Fruit fly (Drosophila melanogaster) whole organism, embryonic: ENCODE data around the gene Dnai2.

ENCODE experiments used
- Bdp1 ChIP-seq: fragments of 200-800 bp; sonication (Bioruptor generic); optimal IDR thresholded peaks from 3 replicates; lab custom pipeline; 2016; ENCODE audit warnings: missing biosample characterization, missing genetic modification characterization
- CG12659 ChIP-seq: fragments of 200-800 bp; sonication (Bioruptor generic); optimal IDR thresholded peaks from 3 replicates; lab custom pipeline; 2017; ENCODE audit warnings: mild to moderate bottlenecking, missing biosample characterization, missing genetic modification reagents, missing genetic modification characterization
- CG13123 ChIP-seq: fragments of 200-800 bp; sonication (Bioruptor generic); optimal IDR thresholded peaks from 2 replicates; lab custom pipeline; 2016; ENCODE audit warnings: missing biosample characterization, missing genetic modification characterization
- CG14014 ChIP-seq: fragments of 200-800 bp; sonication (Bioruptor generic); IDR thresholded peaks from 2 replicates; pipeline ENCODE4 v1.3.6; 2022; ENCODE audit warnings: missing biosample characterization, missing genetic modification characterization
- CG14860 ChIP-seq: fragments of 200-800 bp; sonication (Bioruptor generic); IDR thresholded peaks from 3 replicates; pipeline ENCODE4 v1.3.6; 2022; ENCODE audit warnings: missing biosample characterization, missing genetic modification characterization; ENCODE audit not compliant: partially characterized antibody
- CG16815 ChIP-seq: fragments of 200-800 bp; sonication (Bioruptor generic); optimal IDR thresholded peaks from 3 replicates; lab custom pipeline; 2017; ENCODE audit warnings: missing biosample characterization, mild to moderate bottlenecking, missing genetic modification characterization
- CG16863 ChIP-seq: fragments of 200-800 bp; sonication (Bioruptor generic); optimal IDR thresholded peaks from 3 replicates; lab custom pipeline; 2016; ENCODE audit warnings: missing biosample characterization, missing genetic modification characterization
- CG17186 ChIP-seq: fragments of 200-800 bp; sonication (Bioruptor generic); optimal IDR thresholded peaks from 3 replicates; lab custom pipeline; 2017; ENCODE audit warnings: missing biosample characterization, missing genetic modification reagents, missing genetic modification characterization
- CG17359 ChIP-seq: fragments of 200-800 bp; sonication (Bioruptor generic); optimal IDR thresholded peaks from 3 replicates; lab custom pipeline; 2018; ENCODE audit warnings: missing biosample characterization, mild to moderate bottlenecking, missing genetic modification characterization, moderate library complexity
- CG18619 ChIP-seq: fragments of 200-800 bp; sonication (Bioruptor generic); optimal IDR thresholded peaks from 3 replicates; lab custom pipeline; 2017; ENCODE audit warnings: missing biosample characterization, mild to moderate bottlenecking, missing genetic modification characterization
- CG2129 ChIP-seq: fragments of 200-800 bp; sonication (Bioruptor generic); IDR thresholded peaks from 2 replicates; pipeline ENCODE4 v1.3.6; 2022; ENCODE audit warnings: missing biosample characterization, missing genetic modification characterization; ENCODE audit not compliant: partially characterized antibody
- CG2199 ChIP-seq: fragments of 200-800 bp; sonication (Bioruptor generic); IDR thresholded peaks from 3 replicates; pipeline ENCODE4 v1.3.6; 2022; ENCODE audit warnings: missing biosample characterization, missing genetic modification characterization
- CG2678 ChIP-seq: fragments of 200-800 bp; sonication (Bioruptor generic); optimal IDR thresholded peaks from 3 replicates; lab custom pipeline; 2019; ENCODE audit warnings: missing biosample characterization, mild to moderate bottlenecking, missing genetic modification characterization, moderate library complexity
- CG31224 ChIP-seq: fragments of 200-800 bp; sonication (Bioruptor generic); IDR thresholded peaks from 2 replicates; pipeline ENCODE4 v1.3.6; 2022; ENCODE audit warnings: missing biosample characterization, missing genetic modification characterization
- CG32767 ChIP-seq: fragments of 200-800 bp; sonication (Bioruptor generic); IDR thresholded peaks from 2 replicates; pipeline ENCODE4 v1.3.6; 2022; ENCODE audit warnings: missing biosample characterization, missing genetic modification characterization
- CG4282 ChIP-seq: fragments of 200-800 bp; sonication (Bioruptor generic); optimal IDR thresholded peaks from 2 replicates; lab custom pipeline; 2016; ENCODE audit warnings: missing biosample characterization, missing genetic modification characterization
- CG5953 ChIP-seq: fragments of 200-800 bp; sonication (Bioruptor generic); IDR thresholded peaks from 2 replicates; pipeline ENCODE4 v1.3.6; 2022; ENCODE audit warnings: missing biosample characterization, missing genetic modification characterization
- CG6175 ChIP-seq: fragments of 200-800 bp; sonication (Bioruptor generic); IDR thresholded peaks from 3 replicates; pipeline ENCODE4 v1.3.6; 2022; ENCODE audit warnings: missing biosample characterization, missing genetic modification characterization
- CG6272 ChIP-seq: fragments of 200-800 bp; sonication (Bioruptor generic); IDR thresholded peaks from 2 replicates; pipeline ENCODE4 v1.3.6; 2022; ENCODE audit warnings: missing biosample characterization, missing genetic modification characterization
- CG7271 ChIP-seq: fragments of 200-800 bp; sonication (Bioruptor generic); optimal IDR thresholded peaks from 2 replicates; lab custom pipeline; 2018; ENCODE audit warnings: missing biosample characterization, mild to moderate bottlenecking, missing genetic modification characterization, moderate library complexity
- CG7928 ChIP-seq: fragments of 200-800 bp; sonication (Bioruptor generic); optimal IDR thresholded peaks from 2 replicates; lab custom pipeline; 2017; ENCODE audit warnings: missing biosample characterization, mild to moderate bottlenecking, missing genetic modification characterization
- CG7963 ChIP-seq: fragments of 200-800 bp; sonication (Bioruptor generic); IDR thresholded peaks from 3 replicates; pipeline ENCODE4 v1.3.6; 2022; ENCODE audit warnings: missing biosample characterization, missing genetic modification characterization; ENCODE audit not compliant: partially characterized antibody
- CG8089 ChIP-seq: fragments of 200-800 bp; sonication (Bioruptor generic); optimal IDR thresholded peaks from 3 replicates; lab custom pipeline; 2016; ENCODE audit warnings: missing biosample characterization, missing genetic modification characterization
- CG8281 ChIP-seq: fragments of 200-800 bp; sonication (Bioruptor generic); optimal IDR thresholded peaks from 2 replicates; lab custom pipeline; 2018; ENCODE audit warnings: missing biosample characterization, mild to moderate bottlenecking, missing genetic modification characterization, moderate library complexity
- CG8924 ChIP-seq: fragments of 200-800 bp; optimal IDR thresholded peaks from 3 replicates; lab custom pipeline; 2019; ENCODE audit warnings: missing biosample characterization, mild to moderate bottlenecking, missing genetic modification characterization, moderate library complexity
- H15 ChIP-seq: fragments of 200-800 bp; sonication (Bioruptor generic); IDR thresholded peaks from 3 replicates; pipeline ENCODE4 v1.3.6; 2022; ENCODE audit warnings: missing biosample characterization, missing genetic modification characterization
- HHEX ChIP-seq: fragments of 200-800 bp; sonication (Bioruptor generic); optimal IDR thresholded peaks from 3 replicates; lab custom pipeline; 2017; ENCODE audit warnings: missing biosample characterization, mild to moderate bottlenecking, missing genetic modification characterization, missing genetic modification reagents
- HLH4C ChIP-seq: fragments of 200-800 bp; sonication (Bioruptor generic); IDR thresholded peaks from 3 replicates; pipeline ENCODE4 v1.3.6; 2022; ENCODE audit warnings: missing biosample characterization, missing genetic modification characterization; ENCODE audit not compliant: partially characterized antibody
- MBD-R2 ChIP-seq: fragments of 200-800 bp; sonication (Bioruptor generic); IDR thresholded peaks from 2 replicates; pipeline ENCODE4 v1.3.6; 2022; ENCODE audit warnings: missing biosample characterization, missing genetic modification characterization
- Ravus ChIP-seq: fragments of 200-800 bp; sonication (Bioruptor generic); IDR thresholded peaks from 2 replicates; pipeline ENCODE4 v1.3.6; 2022; ENCODE audit warnings: missing biosample characterization, missing genetic modification characterization
- Stat92E ChIP-seq, 3 experiments: fragments of >200 bp in 2 of 3; fragments of 200-800 bp in 1 of 3; sonication (Bioruptor generic) in 1 of 3; optimal IDR thresholded peaks; 2 replicates each; lab custom pipeline; 2017 to 2019; ENCODE audit warnings: missing biosample characterization in 3 of 3, missing genetic modification characterization in 3 of 3, mild to moderate bottlenecking in 1 of 3, moderate library complexity in 1 of 3
- Trl ChIP-seq, 3 experiments: fragments of >200 bp in 2 of 3; fragments of 200-800 bp in 1 of 3; sonication (Bioruptor generic) in 1 of 3; optimal IDR thresholded peaks; 2 replicates in 1 of 3; 3 replicates in 2 of 3; lab custom pipeline; 2016 to 2017; ENCODE audit warnings: missing biosample characterization in 1 of 3, missing genetic modification characterization in 1 of 3
- al ChIP-seq: fragments of 200-800 bp; sonication (Bioruptor generic); IDR thresholded peaks from 2 replicates; pipeline ENCODE4 v1.3.6; 2022; ENCODE audit warnings: missing biosample characterization, missing genetic modification characterization
- aop ChIP-seq: fragments of 200-800 bp; sonication (Bioruptor generic); IDR thresholded peaks from 2 replicates; pipeline ENCODE4 v1.3.6; 2022; ENCODE audit warnings: missing biosample characterization, missing genetic modification characterization
- gcm ChIP-seq: fragments of 200-800 bp; sonication (Bioruptor generic); optimal IDR thresholded peaks from 2 replicates; lab custom pipeline; 2019; ENCODE audit warnings: missing biosample characterization, mild to moderate bottlenecking, missing genetic modification characterization, moderate library complexity
- grn ChIP-seq: fragments of 200-800 bp; sonication (Bioruptor generic); optimal IDR thresholded peaks from 3 replicates; lab custom pipeline; 2017; ENCODE audit warnings: missing biosample characterization, missing genetic modification characterization
- jigr1 ChIP-seq: fragments of 200-800 bp; sonication (Bioruptor generic); IDR thresholded peaks from 3 replicates; pipeline ENCODE4 v1.3.6; 2022; ENCODE audit warnings: missing biosample characterization, missing genetic modification characterization
- klu ChIP-seq: fragments of 200-800 bp; sonication (Bioruptor generic); IDR thresholded peaks from 2 replicates; pipeline ENCODE4 v1.3.6; 2022; ENCODE audit warnings: missing biosample characterization, missing genetic modification characterization
- lab ChIP-seq: fragments of 200-800 bp; sonication (Bioruptor generic); optimal IDR thresholded peaks from 3 replicates; lab custom pipeline; 2017; ENCODE audit warnings: missing biosample characterization, missing genetic modification characterization, mild to moderate bottlenecking, moderate library complexity, missing genetic modification reagents
- nerfin-2 ChIP-seq: fragments of 200-800 bp; sonication (Bioruptor generic); IDR thresholded peaks from 2 replicates; pipeline ENCODE4 v1.3.6; 2022; ENCODE audit warnings: missing biosample characterization, missing genetic modification characterization; ENCODE audit not compliant: partially characterized antibody
- pb ChIP-seq: fragments of 200-800 bp; sonication (Bioruptor generic); optimal IDR thresholded peaks from 3 replicates; lab custom pipeline; 2016; ENCODE audit warnings: missing biosample characterization, missing genetic modification characterization
- pho ChIP-seq: fragments of 200-800 bp; sonication (Bioruptor generic); optimal IDR thresholded peaks from 2 replicates; lab custom pipeline; 2016; ENCODE audit warnings: missing biosample characterization, missing genetic modification characterization
- run ChIP-seq: fragments of 200-800 bp; sonication (Bioruptor generic); optimal IDR thresholded peaks from 3 replicates; lab custom pipeline; 2018; ENCODE audit warnings: missing biosample characterization, mild to moderate bottlenecking, missing genetic modification characterization
- sisA ChIP-seq: fragments of 200-800 bp; sonication (Bioruptor generic); IDR thresholded peaks from 2 replicates; pipeline ENCODE4 v1.3.6; 2022; ENCODE audit warnings: missing biosample characterization, missing genetic modification characterization
- trh ChIP-seq: fragments of 200-800 bp; sonication (Bioruptor generic); optimal IDR thresholded peaks from 2 replicates; lab custom pipeline; 2016; ENCODE audit warnings: missing biosample characterization, missing genetic modification characterization
- vfl ChIP-seq: fragments of 200-800 bp; sonication (Bioruptor generic); optimal IDR thresholded peaks from 2 replicates; lab custom pipeline; 2016; ENCODE audit warnings: missing biosample characterization, missing genetic modification characterization
- zfh1 ChIP-seq: fragments of 200-800 bp; sonication (Bioruptor generic); IDR thresholded peaks from 3 replicates; pipeline ENCODE4 v1.3.6; 2022; ENCODE audit warnings: missing biosample characterization, missing genetic modification characterization

Gene Dnai2

DNA sequence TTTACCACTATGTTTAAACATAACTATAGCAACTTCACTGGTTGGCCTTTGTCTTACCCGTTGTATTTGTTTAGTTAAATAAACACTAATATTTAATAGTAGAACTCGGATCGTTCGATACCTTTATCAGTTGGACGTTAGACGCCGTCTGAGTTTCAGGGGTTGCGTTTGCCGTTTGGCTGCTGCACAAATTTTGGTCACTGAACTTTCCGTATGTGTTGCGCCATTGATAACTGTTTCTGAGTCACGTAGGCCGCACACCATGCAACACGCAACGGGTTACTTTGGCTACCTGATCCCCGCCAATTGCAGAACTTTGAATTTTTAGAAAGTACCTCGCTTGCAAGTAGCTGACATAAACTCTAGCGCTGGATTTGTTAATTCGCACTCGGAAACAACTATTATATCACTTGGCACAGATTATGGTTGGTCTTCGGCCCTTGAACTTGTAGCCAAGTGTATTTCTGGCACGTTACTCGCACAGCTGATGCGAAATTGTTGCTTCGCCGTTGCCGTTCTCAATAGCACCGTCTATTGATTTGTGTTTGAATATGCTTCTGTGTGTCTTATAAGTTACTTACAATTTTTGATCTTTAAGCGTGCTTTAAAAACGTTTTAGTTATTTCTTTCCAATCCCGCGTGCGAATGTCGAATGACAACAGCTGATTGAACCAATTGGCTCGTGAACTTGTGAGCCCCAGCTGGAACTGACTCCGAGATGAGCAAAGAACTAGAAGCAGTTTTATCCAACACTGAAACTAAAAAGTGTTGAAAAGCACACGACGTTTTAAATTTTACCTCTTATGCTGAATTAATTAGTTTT, 2.6 kb downstream of the Dnai2 start, which contains the start of gene Dph1 (continued):
- TF ChIP-seq CG4282 (GFP tag; lab: Kevin White, UChicago) (peak; percentile 53), CG7963 (GFP tag; lab: Robert Waterston, UW) (no peak), aop (GFP tag; lab: Robert Waterston, UW) (peak; percentile 53; the same call in 1 of the 2 replicates), CG6175 (peak; percentile 67; the same call in 2 of the 3 replicates), H15 (GFP tag; lab: Robert Waterston, UW) (peak; percentile 76), CG13123 (GFP tag; lab: Kevin White, UChicago) (peak; percentile 16), al (GFP tag; lab: Robert Waterston, UW) (peak; percentile 40; the same call in 1 of the 2 replicates), Ravus (GFP tag; lab: Robert Waterston, UW) (peak; percentile 14; the same call in 1 of the 2 replicates), klu (GFP tag; lab: Robert Waterston, UW) (no peak; the same call in 1 of the 2 replicates), CG17186 (peak; percentile 1), Bdp1 (GFP tag; lab: Kevin White, UChicago) (peak; percentile 75), pb (GFP tag; lab: Kevin White, UChicago) (peak; percentile 85), CG7928 (GFP tag; lab: Kevin White, UChicago) (peak; percentile 14), Trl (optimal IDR thresholded peaks at IDR 0.05; lab: Kevin White, UChicago) (no peak), Trl (GFP tag; optimal IDR thresholded peaks at IDR 0.05; lab: Kevin White, UChicago) (peak; percentile 78), CG2678 (tag; lab: Kevin White, UChicago) (peak; percentile 85), CG2129 (no peak), HLH4C (GFP tag; lab: Robert Waterston, UW) (0 out of 3 replicates have a peak, but pooled peaks have one; percentile 34), lab (GFP tag; lab: Kevin White, UChicago) (peak; percentile 88), HHEX (GFP tag; lab: Kevin White, UChicago) (peak; percentile 72), CG7271 (peak; percentile 50), gcm (peak; percentile 82), nerfin-2 (no peak), CG18619 (peak; percentile 78), vfl (peak; percentile 22), CG12659 (peak; percentile 89), pho (GFP tag; lab: Kevin White, UChicago) (peak; percentile 70), CG8281 (peak; percentile 57), zfh1 (GFP tag; lab: Robert Waterston, UW) (peak; percentile 92), jigr1 (GFP tag; lab: Robert Waterston, UW) (0 out of 3 replicates have a peak, but pooled peaks have one; percentile 69), sisA (GFP tag; lab: Robert Waterston, UW) (peak; percentile 78), grn (GFP tag; lab: Kevin White, UChicago) (peak; percentile 12), MBD-R2 (GFP tag; lab: Robert Waterston, UW) (peak; percentile 70), CG6272 (GFP tag; lab: Robert Waterston, UW) (peak; percentile 75), Stat92E (GFP tag; optimal IDR thresholded peaks at IDR 0.05; lab: Kevin White, UChicago) (peak in 1 of 3 experiments; percentile 92), CG32767 (GFP tag; lab: Robert Waterston, UW) (peak; percentile 86), CG31224 (peak; percentile 82; the same call in 1 of the 2 replicates), trh (GFP tag; lab: Kevin White, UChicago) (peak; percentile 52), CG5953 (GFP tag; lab: Robert Waterston, UW) (peak; percentile 75), CG8089 (GFP tag; lab: Kevin White, UChicago) (peak; percentile 76), CG16863 (GFP tag; lab: Kevin White, UChicago) (peak; percentile 71), CG16815 (GFP tag; lab: Kevin White, UChicago) (peak; percentile 76), run (tag; lab: Kevin White, UChicago) (peak; percentile 8), CG14014 (GFP tag; lab: Robert Waterston, UW) (peak; percentile 79), CG14860 (no peak), CG2199 (GFP tag; lab: Robert Waterston, UW) (peak; percentile 76; the same call in 2 of the 3 replicates), CG8924 (tag; lab: Kevin White, UChicago) (peak; percentile 86), CG17359 (tag; lab: Kevin White, UChicago) (peak; percentile 85)
